Worm (Caenorhabditis elegans) whole organism, young adult: ENCODE results near the gene npr-13.
A peak's percentile ranks its signal among the peaks of the same experiment; 100 is the strongest.

ENCODE experiments used
- B0336.3 ChIP-seq: fragments of 200-800 bp; sonication (Bioruptor generic); IDR thresholded peaks from 2 replicates; pipeline ENCODE4 v1.3.6; 2022; ENCODE audit warnings: missing genetic modification characterization, missing compliant biosample characterization
- F33H1.4 ChIP-seq: fragments of 200-800 bp; sonication (Bioruptor generic); IDR thresholded peaks from 2 replicates; pipeline ENCODE4 v1.3.6; 2022; ENCODE audit warnings: missing genetic modification reagents, missing genetic modification characterization, missing compliant biosample characterization
- F49E8.2 ChIP-seq: sonication (generic microtip); optimal IDR thresholded peaks from 3 replicates; lab custom pipeline; 2017; ENCODE audit warnings: missing genetic modification characterization, mild to moderate bottlenecking, missing compliant biosample characterization, antibody characterized with exemption, moderate library complexity; ENCODE audit not compliant: insufficient read depth
- F57A8.1 ChIP-seq: fragments of 200-800 bp; sonication (Bioruptor generic); optimal IDR thresholded peaks from 2 replicates; lab custom pipeline; 2018; ENCODE audit warnings: mild to moderate bottlenecking, missing genetic modification characterization, moderate library complexity, missing compliant biosample characterization
- K11D2.4 ChIP-seq: fragments of 200-800 bp; sonication (Bioruptor generic); IDR thresholded peaks from 2 replicates; pipeline ENCODE4 v1.3.6; 2022; ENCODE audit warnings: missing genetic modification reagents, missing genetic modification characterization, missing compliant biosample characterization
- K12H6.12 ChIP-seq: fragments of 200-800 bp; sonication (Bioruptor generic); optimal IDR thresholded peaks from 2 replicates; lab custom pipeline; 2018; ENCODE audit warnings: mild to moderate bottlenecking, missing genetic modification characterization, missing compliant biosample characterization
- T07F8.4 ChIP-seq: sonication (generic microtip); optimal IDR thresholded peaks from 2 replicates; lab custom pipeline; 2016; ENCODE audit warnings: mild to moderate bottlenecking, missing genetic modification characterization, moderate library complexity, missing compliant biosample characterization
- Y53G8AR.9 ChIP-seq: fragments of 200-800 bp; sonication (Bioruptor generic); conservative IDR thresholded peaks from 2 replicates; pipeline ENCODE4 v1.3.6; 2022; ENCODE audit warnings: missing genetic modification reagents, missing genetic modification characterization, missing compliant biosample characterization
- Y56A3A.18 ChIP-seq: fragments of 200-800 bp; sonication (Bioruptor generic); IDR thresholded peaks from 2 replicates; pipeline ENCODE4 v1.3.6; 2022; ENCODE audit warnings: missing genetic modification reagents, missing genetic modification characterization, missing compliant biosample characterization
- akir-1 ChIP-seq: fragments of 200-800 bp; sonication (Bioruptor generic); optimal IDR thresholded peaks from 2 replicates; lab custom pipeline; 2018; ENCODE audit warnings: mild to moderate bottlenecking, missing genetic modification characterization, moderate library complexity, missing compliant biosample characterization
- attf-3 ChIP-seq: fragments of 200-800 bp; sonication (Bioruptor generic); conservative IDR thresholded peaks from 2 replicates; pipeline ENCODE4 v1.3.6; 2022; ENCODE audit warnings: missing genetic modification reagents, missing genetic modification characterization, missing compliant biosample characterization
- attf-6 ChIP-seq: fragments of 200-800 bp; sonication (Bioruptor generic); IDR thresholded peaks from 2 replicates; pipeline ENCODE4 v1.3.6; 2022; ENCODE audit warnings: missing genetic modification reagents, missing genetic modification characterization, missing compliant biosample characterization
- cebp-2 ChIP-seq: fragments of 200-800 bp; sonication (Bioruptor generic); IDR thresholded peaks from 2 replicates; pipeline ENCODE4 v1.3.6; 2022; ENCODE audit warnings: missing genetic modification characterization, missing compliant biosample characterization
- ceh-91 ChIP-seq: fragments of 200-800 bp; sonication (Bioruptor generic); IDR thresholded peaks from 2 replicates; pipeline ENCODE4 v1.3.6; 2022; ENCODE audit warnings: missing genetic modification reagents, missing genetic modification characterization, missing compliant biosample characterization
- dox-1 ChIP-seq: fragments of 200-800 bp; sonication (Bioruptor generic); IDR thresholded peaks from 2 replicates; pipeline ENCODE4 v1.3.6; 2022; ENCODE audit warnings: missing genetic modification reagents, missing genetic modification characterization, missing compliant biosample characterization
- dpl-1 ChIP-seq: fragments of 150-350 bp; optimal IDR thresholded peaks from 2 replicates; lab custom pipeline; 2014; ENCODE audit warnings: missing biosample characterization, missing genetic modification reagents, missing genetic modification characterization
- egl-18 ChIP-seq: fragments of 200-800 bp; sonication (Bioruptor generic); IDR thresholded peaks from 2 replicates; pipeline ENCODE4 v1.3.6; 2022; ENCODE audit warnings: missing genetic modification reagents, missing genetic modification characterization, missing compliant biosample characterization
- egrh-3 ChIP-seq: fragments of 200-800 bp; sonication (Bioruptor generic); IDR thresholded peaks from 2 replicates; pipeline ENCODE4 v1.3.6; 2022; ENCODE audit warnings: missing genetic modification reagents, missing genetic modification characterization, missing compliant biosample characterization
- hlh-26 ChIP-seq: fragments of 200-800 bp; sonication (Bioruptor generic); conservative IDR thresholded peaks from 2 replicates; pipeline ENCODE4 v1.3.6; 2022; ENCODE audit warnings: missing genetic modification reagents, missing genetic modification characterization, missing compliant biosample characterization
- hmg-20 ChIP-seq: fragments of 200-800 bp; sonication (Bioruptor generic); IDR thresholded peaks from 2 replicates; pipeline ENCODE4 v1.3.6; 2022; ENCODE audit warnings: missing genetic modification reagents, missing genetic modification characterization, missing compliant biosample characterization
- hrde-1 ChIP-seq: sonication (generic microtip); optimal IDR thresholded peaks from 2 replicates; lab custom pipeline; 2016; ENCODE audit warnings: missing genetic modification characterization, mild to moderate bottlenecking, missing compliant biosample characterization, moderate library complexity, missing genotype, missing genetic modification reagents, borderline replicate concordance
- lin-26 ChIP-seq: fragments of 200-800 bp; sonication (Bioruptor generic); IDR thresholded peaks from 2 replicates; pipeline ENCODE4 v1.3.6; 2022; ENCODE audit warnings: missing genetic modification reagents, missing genetic modification characterization, missing compliant biosample characterization
- lin-54 ChIP-seq: fragments of 200-800 bp; sonication (Bioruptor generic); optimal IDR thresholded peaks from 2 replicates; lab custom pipeline; 2018; ENCODE audit warnings: mild to moderate bottlenecking, missing genetic modification characterization, missing compliant biosample characterization
- lsl-1 ChIP-seq: fragments of 200-800 bp; sonication (Bioruptor generic); optimal IDR thresholded peaks from 2 replicates; lab custom pipeline; 2018; ENCODE audit warnings: mild to moderate bottlenecking, missing genetic modification characterization, moderate library complexity, missing compliant biosample characterization
- lsy-27 ChIP-seq: sonication (generic microtip); optimal IDR thresholded peaks from 2 replicates; lab custom pipeline; 2017; ENCODE audit warnings: missing genetic modification characterization, mild to moderate bottlenecking, missing compliant biosample characterization, antibody characterized with exemption, missing genotype, borderline replicate concordance; ENCODE audit not compliant: insufficient read depth
- madf-6 ChIP-seq: fragments of 200-800 bp; sonication (Bioruptor generic); IDR thresholded peaks from 2 replicates; pipeline ENCODE4 v1.3.6; 2022; ENCODE audit warnings: missing genetic modification reagents, missing genetic modification characterization, missing compliant biosample characterization
- madf-8 ChIP-seq: fragments of 200-800 bp; sonication (Bioruptor generic); conservative IDR thresholded peaks from 2 replicates; pipeline ENCODE4 v1.3.6; 2022; ENCODE audit warnings: missing genetic modification reagents, missing genetic modification characterization, missing compliant biosample characterization
- mcd-1 ChIP-seq: fragments of 200-800 bp; sonication (Bioruptor generic); IDR thresholded peaks from 2 replicates; pipeline ENCODE4 v1.3.6; 2022; ENCODE audit warnings: missing genetic modification reagents, missing genetic modification characterization, missing compliant biosample characterization
- rcor-1 ChIP-seq: fragments of 200-800 bp; sonication (Bioruptor generic); IDR thresholded peaks from 2 replicates; pipeline ENCODE4 v1.3.6; 2022; ENCODE audit warnings: missing genetic modification reagents, missing genetic modification characterization, missing compliant biosample characterization
- rec-8 ChIP-seq, 2 experiments: sonication (generic microtip); optimal IDR thresholded peaks; 2 replicates each; lab custom pipeline; 2016; ENCODE audit warnings: mild to moderate bottlenecking in 2 of 2, missing genetic modification characterization in 2 of 2, missing genetic modification reagents in 2 of 2, missing genotype in 2 of 2, missing biosample characterization in 1 of 2, missing compliant biosample characterization in 1 of 2, moderate library complexity in 1 of 2
- repo-1 ChIP-seq: sonication (generic microtip); optimal IDR thresholded peaks from 2 replicates; lab custom pipeline; 2017; ENCODE audit warnings: mild to moderate bottlenecking, missing genetic modification characterization, missing compliant biosample characterization
- sea-2 ChIP-seq: fragments of 200-800 bp; sonication (Bioruptor generic); IDR thresholded peaks from 2 replicates; pipeline ENCODE4 v1.3.6; 2022; ENCODE audit warnings: missing genetic modification characterization, missing compliant biosample characterization
- snpc-1.1 ChIP-seq: sonication (generic microtip); optimal IDR thresholded peaks from 2 replicates; lab custom pipeline; 2017; ENCODE audit warnings: missing genetic modification characterization, mild to moderate bottlenecking, missing compliant biosample characterization, antibody characterized with exemption, moderate library complexity, missing genotype, missing genetic modification reagents; ENCODE audit not compliant: insufficient read depth
- snpc-3.4 ChIP-seq: sonication (generic microtip); optimal IDR thresholded peaks from 2 replicates; lab custom pipeline; 2017; ENCODE audit warnings: missing genetic modification characterization, mild to moderate bottlenecking, missing compliant biosample characterization, antibody characterized with exemption, moderate library complexity, missing genotype, missing genetic modification reagents
- snpc-4 ChIP-seq, 5 experiments: fragments of 150-350 bp in 1 of 5; sonication (generic microtip) in 4 of 5; optimal IDR thresholded peaks; 2 replicates each; lab custom pipeline; 2014 to 2018; ENCODE audit warnings: missing genetic modification characterization in 5 of 5, missing biosample characterization in 3 of 5, antibody characterized with exemption in 2 of 5, mild to moderate bottlenecking in 2 of 5, missing compliant biosample characterization in 2 of 5, missing genotype in 2 of 5, moderate library complexity in 2 of 5, missing genetic modification reagents in 1 of 5
- somi-1 ChIP-seq: fragments of 200-800 bp; sonication (Bioruptor generic); optimal IDR thresholded peaks from 2 replicates; lab custom pipeline; 2018; ENCODE audit warnings: mild to moderate bottlenecking, missing genetic modification characterization, missing compliant biosample characterization
- sptf-2 ChIP-seq: fragments of 200-800 bp; sonication (Bioruptor generic); optimal IDR thresholded peaks from 2 replicates; lab custom pipeline; 2018; ENCODE audit warnings: mild to moderate bottlenecking, missing genetic modification characterization, missing compliant biosample characterization
- tbx-9 ChIP-seq: sonication (generic microtip); optimal IDR thresholded peaks from 2 replicates; lab custom pipeline; 2016; ENCODE audit warnings: borderline replicate concordance, missing genetic modification characterization, inconsistent platforms, missing compliant biosample characterization
- tlf-1 ChIP-seq: fragments of 200-800 bp; sonication (Bioruptor generic); optimal IDR thresholded peaks from 2 replicates; lab custom pipeline; 2018; ENCODE audit warnings: mild to moderate bottlenecking, missing genetic modification characterization, missing compliant biosample characterization
- unc-130 ChIP-seq: sonication (generic microtip); optimal IDR thresholded peaks from 2 replicates; lab custom pipeline; 2016; ENCODE audit warnings: missing genetic modification reagents, missing genetic modification characterization, missing compliant biosample characterization
- xnd-1 ChIP-seq: sonication (generic microtip); optimal IDR thresholded peaks from 2 replicates; lab custom pipeline; 2016; ENCODE audit warnings: missing genotype, missing genetic modification reagents, missing genetic modification characterization, missing compliant biosample characterization
- zfh-2 ChIP-seq: fragments of 200-800 bp; sonication (Bioruptor generic); conservative IDR thresholded peaks from 2 replicates; pipeline ENCODE4 v1.3.6; 2022; ENCODE audit warnings: missing genetic modification reagents, missing genetic modification characterization, missing compliant biosample characterization
- zim-3 ChIP-seq: sonication (generic microtip); optimal IDR thresholded peaks from 2 replicates; lab custom pipeline; 2017; ENCODE audit warnings: mild to moderate bottlenecking, missing genetic modification characterization, moderate library complexity, missing compliant biosample characterization
- ztf-28 ChIP-seq: fragments of 200-800 bp; sonication (Bioruptor generic); IDR thresholded peaks from 2 replicates; pipeline ENCODE4 v1.3.6; 2022; ENCODE audit warnings: missing genetic modification reagents, missing genetic modification characterization, missing compliant biosample characterization
- ztf-6 ChIP-seq: fragments of 200-800 bp; sonication (Bioruptor generic); IDR thresholded peaks from 2 replicates; pipeline ENCODE4 v1.3.6; 2022; ENCODE audit warnings: missing genetic modification reagents, missing genetic modification characterization, missing compliant biosample characterization

The npr-13 gene

DNA sequence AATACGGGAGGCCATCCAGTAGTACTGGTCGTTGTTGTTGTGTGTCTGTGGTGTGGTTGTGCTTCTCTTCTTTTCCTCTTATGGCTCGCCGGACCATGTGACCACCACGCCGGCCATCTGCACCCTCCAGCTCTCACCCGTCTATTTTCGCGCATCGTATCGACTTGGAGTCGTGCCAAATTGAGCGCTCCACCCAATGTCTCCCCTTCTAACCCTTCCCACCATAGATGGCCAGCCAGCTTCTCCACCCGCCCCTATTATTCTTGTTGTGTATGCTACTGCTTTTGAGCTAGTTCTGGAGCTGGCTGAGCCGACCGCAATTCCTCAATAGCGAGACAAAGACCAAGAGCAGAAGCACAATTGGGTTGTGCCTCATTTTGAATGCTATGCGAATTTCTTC, 25.2 kb downstream of the npr-13 start (continued):
- TF ChIP-seq unc-130 (GFP tag; lab: Kevin White, UChicago) (no peak), K11D2.4 (GFP tag; lab: Robert Waterston, UW) (0 out of 2 replicates have a peak, but pooled peaks have one; percentile 26), attf-3 (GFP tag; lab: Robert Waterston, UW) (no peak), lin-54 (GFP tag; lab: Kevin White, UChicago) (no peak), rec-8 (tag; optimal IDR thresholded peaks at IDR 0.05; lab: Kevin White, UChicago) (no peak), tbx-9 (tag; lab: Kevin White, UChicago) (peak; percentile 5), cebp-2 (GFP tag; lab: Robert Waterston, UW) (no peak), lsy-27 (tag; lab: Kevin White, UChicago) (no peak), lin-26 (GFP tag; lab: Robert Waterston, UW) (no peak), T07F8.4 (no peak), hrde-1 (tag; lab: Kevin White, UChicago) (no peak), Y53G8AR.9 (GFP tag; lab: Robert Waterston, UW) (no peak), rcor-1 (GFP tag; lab: Robert Waterston, UW) (no peak), ztf-28 (no peak), sptf-2 (GFP tag; lab: Kevin White, UChicago) (peak; percentile 21), ztf-6 (GFP tag; lab: Robert Waterston, UW) (0 out of 2 replicates have a peak, but pooled peaks have one; percentile 21), zfh-2 (GFP tag; lab: Robert Waterston, UW) (peak; percentile 83), madf-8 (GFP tag; lab: Robert Waterston, UW) (no peak), somi-1 (GFP tag; lab: Kevin White, UChicago) (no peak), zim-3 (tag; lab: Kevin White, UChicago) (no peak), snpc-1.1 (tag; lab: Kevin White, UChicago) (no peak), egl-18 (GFP tag; lab: Robert Waterston, UW) (no peak), hlh-26 (GFP tag; lab: Robert Waterston, UW) (no peak), K12H6.12 (peak; percentile 27), attf-6 (GFP tag; lab: Robert Waterston, UW) (no peak), egrh-3 (no peak), F57A8.1 (GFP tag; lab: Kevin White, UChicago) (no peak), hmg-20 (GFP tag; lab: Robert Waterston, UW) (no peak)

DNA sequence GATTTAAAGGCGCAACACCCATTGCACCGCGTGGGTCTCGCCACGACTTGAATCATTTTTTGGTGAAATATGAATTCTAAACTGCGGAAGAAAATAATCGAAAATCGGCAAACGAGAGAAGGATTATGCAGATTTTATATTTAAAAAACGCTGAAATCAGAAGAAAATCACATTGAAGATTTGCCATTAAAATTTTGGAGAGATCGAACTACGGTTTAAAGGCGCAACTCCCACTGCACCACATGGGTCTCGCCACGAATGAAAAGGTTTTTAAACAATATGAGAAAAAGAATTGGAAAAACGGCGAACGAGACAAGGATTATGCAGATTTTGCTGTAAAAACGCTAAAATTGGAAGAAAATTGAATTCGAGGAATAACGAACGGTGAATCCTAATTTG, 25.6 kb downstream of the npr-13 start:
- TF ChIP-seq Y56A3A.18 (GFP tag; lab: Robert Waterston, UW) = no peak
- TF ChIP-seq F49E8.2 (tag; lab: Kevin White, UChicago) = peak; percentile 78
- no peak for TF ChIP-seq sea-2
- peak; percentile 61 for TF ChIP-seq snpc-3.4 (tag; lab: Kevin White, UChicago)
- peak; percentile 37 for TF ChIP-seq xnd-1 (tag; lab: Kevin White, UChicago)
- no peak for TF ChIP-seq repo-1 (tag; lab: Kevin White, UChicago)
- TF ChIP-seq akir-1 (GFP tag; lab: Kevin White, UChicago) = no peak
- peak; percentile 32 for TF ChIP-seq dpl-1
- peak; percentile 55 for TF ChIP-seq unc-130 (GFP tag; lab: Kevin White, UChicago)
- TF ChIP-seq ztf-6 (GFP tag; lab: Robert Waterston, UW) = no peak
- TF ChIP-seq madf-8 (GFP tag; lab: Robert Waterston, UW) = peak; percentile 50; the same call in 1 of the 2 replicates
- TF ChIP-seq madf-6 (GFP tag; lab: Robert Waterston, UW) = peak; percentile 72; the same call in 1 of the 2 replicates
- TF ChIP-seq B0336.3 = peak; percentile 31; the same call in 1 of the 2 replicates
- TF ChIP-seq mcd-1 (GFP tag; lab: Robert Waterston, UW) = peak; percentile 20; the same call in 1 of the 2 replicates
- no peak for TF ChIP-seq snpc-4 (GFP tag; optimal IDR thresholded peaks at IDR 0.05; lab: Kevin White, UChicago)
- TF ChIP-seq snpc-4 (tag; optimal IDR thresholded peaks at IDR 0.05; lab: Kevin White, UChicago) = peak in 2 of 4 experiments; percentile 26 to 29
- TF ChIP-seq tlf-1 (GFP tag; lab: Kevin White, UChicago) = peak; percentile 45
- peak; percentile 34 for TF ChIP-seq lin-54 (GFP tag; lab: Kevin White, UChicago)
- peak; percentile 85 for TF ChIP-seq F33H1.4 (GFP tag; lab: Robert Waterston, UW)
- peak; percentile 31; the same call in 1 of the 2 replicates for TF ChIP-seq dox-1 (GFP tag; lab: Robert Waterston, UW)
- TF ChIP-seq lsl-1 = peak; percentile 88
- 0 out of 2 replicates have a peak, but pooled peaks have one; percentile 22 for TF ChIP-seq ceh-91 (GFP tag; lab: Robert Waterston, UW)
